Fruit fly (Drosophila melanogaster) whole organism, embryonic: ENCODE results near the gene CG43886.

Experiments
- Abd-B ChIP-seq: fragments of 200-800 bp; sonication (Bioruptor generic); optimal IDR thresholded peaks from 2 replicates; lab custom pipeline; 2018; ENCODE audit warnings: missing biosample characterization, mild to moderate bottlenecking, missing genetic modification characterization, moderate library complexity
- Adf1 ChIP-seq: fragments of 200-800 bp; sonication (Bioruptor generic); IDR thresholded peaks from 2 replicates; pipeline ENCODE4 v1.3.6; 2022; ENCODE audit warnings: missing biosample characterization, missing genetic modification characterization
- Blimp-1 ChIP-seq: fragments of 200-800 bp; sonication (Bioruptor generic); optimal IDR thresholded peaks from 3 replicates; lab custom pipeline; 2018; ENCODE audit warnings: missing biosample characterization, missing genetic modification characterization, mild to moderate bottlenecking, moderate library complexity, missing genetic modification reagents
- CG10147 ChIP-seq: fragments of 200-800 bp; sonication (Bioruptor generic); optimal IDR thresholded peaks from 2 replicates; lab custom pipeline; 2019; ENCODE audit warnings: missing biosample characterization, mild to moderate bottlenecking, missing genetic modification characterization, moderate library complexity
- CG10209 ChIP-seq: fragments of 200-800 bp; sonication (Bioruptor generic); optimal IDR thresholded peaks from 3 replicates; lab custom pipeline; 2017; ENCODE audit warnings: missing biosample characterization, mild to moderate bottlenecking, missing genetic modification characterization, missing genetic modification reagents
- CG10431 ChIP-seq: fragments of 200-800 bp; sonication (Bioruptor generic); optimal IDR thresholded peaks from 3 replicates; lab custom pipeline; 2018; ENCODE audit warnings: missing biosample characterization, mild to moderate bottlenecking, missing genetic modification characterization
- CG10959 ChIP-seq: fragments of 200-800 bp; sonication (Bioruptor generic); IDR thresholded peaks from 2 replicates; pipeline ENCODE4 v1.3.6; 2022; ENCODE audit warnings: missing biosample characterization, missing genetic modification characterization
- CG11723 ChIP-seq: fragments of 200-800 bp; sonication (Bioruptor generic); optimal IDR thresholded peaks from 2 replicates; lab custom pipeline; 2017; ENCODE audit warnings: missing biosample characterization, mild to moderate bottlenecking, missing genetic modification characterization
- CG12071 ChIP-seq: fragments of 200-800 bp; sonication (Bioruptor generic); optimal IDR thresholded peaks from 3 replicates; lab custom pipeline; 2018; ENCODE audit warnings: missing biosample characterization, mild to moderate bottlenecking, missing genetic modification characterization
- CG12236 ChIP-seq: fragments of 200-800 bp; sonication (Bioruptor generic); optimal IDR thresholded peaks from 2 replicates; lab custom pipeline; 2016; ENCODE audit warnings: missing biosample characterization, missing genetic modification characterization
- CG12769 ChIP-seq: fragments of 200-800 bp; sonication (Bioruptor generic); optimal IDR thresholded peaks from 2 replicates; lab custom pipeline; 2019; ENCODE audit warnings: missing biosample characterization, mild to moderate bottlenecking, missing genetic modification characterization, moderate library complexity
- CG13287 ChIP-seq: fragments of 200-800 bp; sonication (Bioruptor generic); IDR thresholded peaks from 2 replicates; pipeline ENCODE4 v1.3.6; 2022; ENCODE audit warnings: missing biosample characterization, missing genetic modification characterization; ENCODE audit not compliant: partially characterized antibody
- CG18011 ChIP-seq: fragments of 200-800 bp; sonication (Bioruptor generic); optimal IDR thresholded peaks from 2 replicates; lab custom pipeline; 2017; ENCODE audit warnings: missing biosample characterization, missing genetic modification characterization, mild to moderate bottlenecking, moderate library complexity, missing genotype
- CG18764 ChIP-seq: fragments of 200-800 bp; sonication (Bioruptor generic); optimal IDR thresholded peaks from 3 replicates; lab custom pipeline; 2016; ENCODE audit warnings: missing biosample characterization, missing genetic modification characterization
- CG2129 ChIP-seq: fragments of 200-800 bp; sonication (Bioruptor generic); IDR thresholded peaks from 2 replicates; pipeline ENCODE4 v1.3.6; 2022; ENCODE audit warnings: missing biosample characterization, missing genetic modification characterization; ENCODE audit not compliant: partially characterized antibody
- CG2678 ChIP-seq: fragments of 200-800 bp; sonication (Bioruptor generic); optimal IDR thresholded peaks from 3 replicates; lab custom pipeline; 2019; ENCODE audit warnings: missing biosample characterization, mild to moderate bottlenecking, missing genetic modification characterization, moderate library complexity
- CG33557 ChIP-seq: fragments of 200-800 bp; sonication (Bioruptor generic); optimal IDR thresholded peaks from 2 replicates; lab custom pipeline; 2019; ENCODE audit warnings: missing biosample characterization, mild to moderate bottlenecking, missing genetic modification characterization, moderate library complexity
- CG3847 ChIP-seq: fragments of 200-800 bp; sonication (Bioruptor generic); IDR thresholded peaks from 2 replicates; pipeline ENCODE4 v1.3.6; 2022; ENCODE audit warnings: missing biosample characterization, missing genetic modification characterization
- CG42726 ChIP-seq: fragments of 200-800 bp; sonication (Bioruptor generic); IDR thresholded peaks from 2 replicates; pipeline ENCODE4 v1.3.6; 2022; ENCODE audit warnings: missing biosample characterization, missing genetic modification characterization; ENCODE audit not compliant: partially characterized antibody
- CG4360 ChIP-seq: fragments of 200-800 bp; sonication (Bioruptor generic); IDR thresholded peaks from 2 replicates; pipeline ENCODE4 v1.3.6; 2022; ENCODE audit warnings: missing biosample characterization, missing genetic modification characterization
- CG4424 ChIP-seq: fragments of 200-800 bp; sonication (Bioruptor generic); optimal IDR thresholded peaks from 3 replicates; lab custom pipeline; 2016; ENCODE audit warnings: missing biosample characterization, missing genetic modification characterization
- CG9817 ChIP-seq: fragments of 200-800 bp; sonication (Bioruptor generic); optimal IDR thresholded peaks from 2 replicates; lab custom pipeline; 2018; ENCODE audit warnings: missing biosample characterization, mild to moderate bottlenecking, missing genetic modification characterization, moderate library complexity
- CHES-1-like ChIP-seq: fragments of 200-800 bp; sonication (Bioruptor generic); optimal IDR thresholded peaks from 2 replicates; lab custom pipeline; 2016; ENCODE audit warnings: missing biosample characterization, missing genetic modification characterization
- Deaf1 ChIP-seq: fragments of 200-800 bp; optimal IDR thresholded peaks from 3 replicates; lab custom pipeline; 2019; ENCODE audit warnings: missing biosample characterization, mild to moderate bottlenecking, missing genetic modification characterization, moderate library complexity
- ERR ChIP-seq: fragments of 200-800 bp; sonication (Bioruptor generic); optimal IDR thresholded peaks from 2 replicates; lab custom pipeline; 2016; ENCODE audit warnings: missing biosample characterization, missing genetic modification characterization
- Elba2 ChIP-seq: fragments of 200-800 bp; sonication (Bioruptor generic); optimal IDR thresholded peaks from 3 replicates; lab custom pipeline; 2016; ENCODE audit warnings: missing biosample characterization, missing genetic modification characterization
- Ets65A ChIP-seq: fragments of 200-800 bp; sonication (Bioruptor generic); peaks from one replicate; lab custom pipeline; 2016; ENCODE audit warnings: missing biosample characterization, missing genetic modification characterization
- Hr51 ChIP-seq, 2 experiments: fragments of 200-800 bp; sonication (Bioruptor generic); optimal IDR thresholded peaks; 2 replicates in 1 of 2; 3 replicates in 1 of 2; lab custom pipeline; 2016 to 2018; ENCODE audit warnings: missing biosample characterization in 2 of 2, missing genetic modification characterization in 2 of 2, mild to moderate bottlenecking in 1 of 2, moderate library complexity in 1 of 2
- Lhr ChIP-seq: fragments of 200-800 bp; sonication (Bioruptor generic); optimal IDR thresholded peaks from 3 replicates; lab custom pipeline; 2017; ENCODE audit warnings: mild to moderate bottlenecking, missing biosample characterization, missing genetic modification reagents, missing genetic modification characterization
- MTF-1 ChIP-seq: fragments of 200-800 bp; sonication (Bioruptor generic); optimal IDR thresholded peaks from 2 replicates; lab custom pipeline; 2018; ENCODE audit warnings: missing biosample characterization, mild to moderate bottlenecking, missing genetic modification characterization, borderline replicate concordance
- NC2β ChIP-seq: fragments of 200-800 bp; sonication (Bioruptor generic); optimal IDR thresholded peaks from 2 replicates; lab custom pipeline; 2016; ENCODE audit warnings: missing biosample characterization, missing genetic modification characterization
- Sox102F ChIP-seq: fragments of 200-800 bp; sonication (Bioruptor generic); optimal IDR thresholded peaks from 2 replicates; lab custom pipeline; 2018; ENCODE audit warnings: missing biosample characterization, mild to moderate bottlenecking, missing genetic modification characterization, moderate library complexity
- abd-A ChIP-seq: fragments of 200-800 bp; sonication (Bioruptor generic); optimal IDR thresholded peaks from 3 replicates; lab custom pipeline; 2019; ENCODE audit warnings: missing biosample characterization, mild to moderate bottlenecking, missing genetic modification characterization, moderate library complexity
- ato ChIP-seq: fragments of 200-800 bp; sonication (Bioruptor generic); IDR thresholded peaks from 2 replicates; pipeline ENCODE4 v1.3.6; 2022; ENCODE audit warnings: missing biosample characterization, missing genetic modification characterization; ENCODE audit not compliant: partially characterized antibody
- chinmo ChIP-seq: fragments of 200-800 bp; sonication (Bioruptor generic); IDR thresholded peaks from 4 replicates; pipeline ENCODE4 v1.3.6; 2022; ENCODE audit warnings: missing biosample characterization, missing genetic modification characterization; ENCODE audit not compliant: partially characterized antibody
- danr ChIP-seq: fragments of 200-800 bp; sonication (Bioruptor generic); IDR thresholded peaks from 2 replicates; pipeline ENCODE4 v1.3.6; 2022; ENCODE audit warnings: missing biosample characterization, missing genetic modification characterization
- dati ChIP-seq: fragments of 200-800 bp; sonication (Bioruptor generic); IDR thresholded peaks from 2 replicates; pipeline ENCODE4 v1.3.6; 2022; ENCODE audit warnings: missing biosample characterization, missing genetic modification characterization
- esg ChIP-seq: fragments of 200-800 bp; sonication (Bioruptor generic); conservative IDR thresholded peaks from 2 replicates; pipeline ENCODE4 v1.3.6; 2022; ENCODE audit warnings: missing biosample characterization, missing genetic modification characterization
- klu ChIP-seq: fragments of 200-800 bp; sonication (Bioruptor generic); IDR thresholded peaks from 2 replicates; pipeline ENCODE4 v1.3.6; 2022; ENCODE audit warnings: missing biosample characterization, missing genetic modification characterization
- repo ChIP-seq: fragments of 200-800 bp; sonication (Bioruptor generic); optimal IDR thresholded peaks from 2 replicates; lab custom pipeline; 2016; ENCODE audit warnings: missing biosample characterization, missing genetic modification characterization
- tin ChIP-seq: fragments of 200-800 bp; sonication (Bioruptor generic); optimal IDR thresholded peaks from 3 replicates; lab custom pipeline; 2016; ENCODE audit warnings: missing biosample characterization, missing genetic modification characterization
- trh ChIP-seq: fragments of 200-800 bp; sonication (Bioruptor generic); optimal IDR thresholded peaks from 2 replicates; lab custom pipeline; 2016; ENCODE audit warnings: missing biosample characterization, missing genetic modification characterization
- unc-4 ChIP-seq: fragments of 200-800 bp; sonication (Bioruptor generic); IDR thresholded peaks from 2 replicates; pipeline ENCODE4 v1.3.6; 2022; ENCODE audit warnings: missing biosample characterization, missing genetic modification characterization; ENCODE audit not compliant: partially characterized antibody
- vvl ChIP-seq: fragments of 200-800 bp; sonication (Bioruptor generic); IDR thresholded peaks from 2 replicates; pipeline ENCODE4 v1.3.6; 2022; ENCODE audit warnings: missing biosample characterization, missing genetic modification characterization

CG43886 gene

dm6 chr3L:8151727-8152199 lies 7.8 kb downstream of the CG43886 start, which contains the start of gene CG13676 (continued):
- TF ChIP-seq CG2678 (tag; lab: Kevin White, UChicago) (no peak), unc-4 (0 out of 2 replicates have a peak, but pooled peaks have one; percentile 26), abd-A (tag; lab: Kevin White, UChicago) (peak; percentile 4), CG13287 (GFP tag; lab: Robert Waterston, UW) (peak; percentile 36), Deaf1 (tag; lab: Kevin White, UChicago) (peak; percentile 45), CG18011 (GFP tag; lab: Kevin White, UChicago) (no peak), chinmo (GFP tag; lab: Robert Waterston, UW) (peak; percentile 91; the same call in 2 of the 4 replicates), CG12769 (tag; lab: Kevin White, UChicago) (peak; percentile 58), vvl (GFP tag; lab: Robert Waterston, UW) (0 out of 2 replicates have a peak, but pooled peaks have one; percentile 41)

DNA sequence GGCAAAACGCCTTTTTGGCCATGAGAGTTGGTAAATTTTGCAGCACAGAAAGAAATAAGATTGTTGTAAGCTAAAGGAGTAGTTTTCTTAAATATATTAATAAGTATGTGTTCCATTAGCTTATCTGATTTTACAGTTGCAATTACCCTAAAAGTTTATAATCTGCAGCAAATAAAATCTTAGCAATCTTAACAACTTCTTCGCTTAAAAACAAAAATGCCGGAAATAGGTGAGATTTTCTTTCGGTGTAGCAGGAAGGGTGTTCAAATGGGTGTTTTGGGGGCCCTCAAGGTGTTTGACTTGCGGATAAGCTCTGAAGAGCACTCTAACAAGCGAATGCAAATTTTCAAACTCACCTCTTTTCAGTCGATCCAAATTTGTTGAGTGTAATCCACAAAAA lies 8.8 kb downstream of the CG43886 start:
- no peak for TF ChIP-seq Elba2 (GFP tag; lab: Kevin White, UChicago)
- no peak for TF ChIP-seq danr
- no peak for TF ChIP-seq Hr51 (GFP tag; optimal IDR thresholded peaks at IDR 0.05; lab: Kevin White, UChicago)
- TF ChIP-seq CHES-1-like: no peak
- peak; percentile 3 for TF ChIP-seq Sox102F (GFP tag; lab: Kevin White, UChicago)
- no peak for TF ChIP-seq CG18764 (GFP tag; lab: Kevin White, UChicago)
- no peak for TF ChIP-seq CG42726 (GFP tag; lab: Robert Waterston, UW)
- TF ChIP-seq ERR (GFP tag; lab: Kevin White, UChicago): no peak
- no peak for TF ChIP-seq CG10209 (GFP tag; lab: Kevin White, UChicago)
- TF ChIP-seq repo: no peak
- no peak for TF ChIP-seq esg (GFP tag; lab: Robert Waterston, UW)
- no peak for TF ChIP-seq CG10147 (GFP tag; lab: Kevin White, UChicago)
- peak; percentile 26 for TF ChIP-seq Ets65A (GFP tag; lab: Kevin White, UChicago)
- no peak for TF ChIP-seq klu (GFP tag; lab: Robert Waterston, UW)

DNA sequence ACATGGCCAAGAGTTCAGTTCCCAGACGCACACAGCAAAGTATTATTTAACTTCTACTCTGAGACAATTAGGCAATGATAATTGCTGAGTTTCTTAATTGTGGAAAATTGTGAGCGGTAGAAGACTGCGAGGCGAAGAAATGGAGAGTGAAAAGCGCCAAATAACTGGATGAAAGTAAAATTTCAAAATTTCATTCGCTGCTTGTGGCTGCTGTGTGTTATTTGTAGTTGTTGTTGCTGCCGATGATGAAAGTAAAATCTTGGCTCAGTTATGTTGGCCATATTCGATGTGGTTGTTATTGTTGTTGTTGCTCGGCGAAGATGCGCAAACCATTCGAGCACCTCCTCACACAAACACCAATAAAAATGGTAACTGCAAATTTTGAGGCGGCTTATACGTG lies 9.3 kb downstream of the CG43886 start:
- peak; percentile 51 for TF ChIP-seq Blimp-1 (GFP tag; lab: Kevin White, UChicago)
- TF ChIP-seq CG12071 (GFP tag; lab: Kevin White, UChicago): no peak
- no peak for TF ChIP-seq CG9817 (tag; lab: Kevin White, UChicago)
- TF ChIP-seq trh: no peak
- TF ChIP-seq CG10959 (GFP tag; lab: Robert Waterston, UW): no peak
- TF ChIP-seq, all 482 proteins: peak for 1

DNA sequence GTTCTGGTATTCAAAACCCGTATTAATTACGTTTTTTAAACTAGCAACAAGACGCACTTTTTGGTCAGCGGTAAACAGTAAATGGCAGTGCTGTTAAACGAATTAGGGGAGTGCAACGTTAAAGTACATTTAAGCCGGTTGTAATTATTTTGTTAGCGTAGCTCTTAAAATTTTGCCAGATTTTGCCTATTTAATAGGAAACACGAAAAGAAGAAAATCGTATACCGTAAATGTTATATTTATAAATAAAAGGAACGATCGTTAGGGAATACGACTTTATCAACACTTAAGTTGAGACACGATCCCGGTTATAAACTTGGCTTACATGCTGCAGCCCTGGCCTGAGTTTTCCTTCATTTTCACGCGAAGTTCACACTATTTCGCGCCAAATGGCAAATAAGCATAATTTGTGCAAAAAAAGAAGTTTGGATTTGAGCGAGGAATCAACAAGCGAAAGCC lies 22.1 kb downstream of the CG43886 start, which contains the start of the genes Setx and mus301:
Gene Setx, minus strand, starts transcription at position 51 of the 459 bp plus-strand sequence.
Gene mus301, plus strand, starts transcription at position 361 of the 459 bp plus-strand sequence.
- peak; percentile 81 for TF ChIP-seq vvl (GFP tag; lab: Robert Waterston, UW)
- TF ChIP-seq NC2β (GFP tag; lab: Kevin White, UChicago): peak; percentile 74
- peak; percentile 41 for TF ChIP-seq Adf1 (GFP tag; lab: Robert Waterston, UW)
- TF ChIP-seq Lhr (GFP tag; lab: Kevin White, UChicago): peak; percentile 95
- TF ChIP-seq CG4360 (GFP tag; lab: Robert Waterston, UW): no peak
- TF ChIP-seq CG3847 (GFP tag; lab: Robert Waterston, UW): peak; percentile 93
- TF ChIP-seq CG33557 (GFP tag; lab: Kevin White, UChicago): peak; percentile 69
- TF ChIP-seq Abd-B (GFP tag; lab: Kevin White, UChicago): peak; percentile 89
- TF ChIP-seq MTF-1: no peak
- no peak for TF ChIP-seq CG10147 (GFP tag; lab: Kevin White, UChicago)
- peak; percentile 64 for TF ChIP-seq CG11723 (GFP tag; lab: Kevin White, UChicago)
- no peak for TF ChIP-seq dati
- no peak for TF ChIP-seq CG2129 (GFP tag; lab: Robert Waterston, UW)
- TF ChIP-seq ato (GFP tag; lab: Robert Waterston, UW): no peak
- TF ChIP-seq CG12236 (GFP tag; lab: Kevin White, UChicago): peak; percentile 53
- peak; percentile 29 for TF ChIP-seq CG10431 (GFP tag; lab: Kevin White, UChicago)
- peak; percentile 85 for TF ChIP-seq CG4424 (GFP tag; lab: Kevin White, UChicago)
- TF ChIP-seq CG42726 (GFP tag; lab: Robert Waterston, UW): no peak
- TF ChIP-seq tin (GFP tag; lab: Kevin White, UChicago): peak; percentile 85
